Fruit fly (Drosophila melanogaster): ENCODE measurements around the gene Ca-beta.

Ca-beta gene

dm6 chr2L:11208563-11209344 is 5.4 kb upstream of the Ca-beta start (continued):
- no peak for TF ChIP-seq CG13894 (tag; optimal IDR thresholded peaks at IDR 0.05)
- TF ChIP-seq amos (GFP tag; IDR thresholded peaks at IDR 0.05; ENCODE audit: partially characterized antibody), result no peak
- TF ChIP-seq zfh1 (GFP tag; IDR thresholded peaks at IDR 0.05), result peak; percentile 72
- no peak for TF ChIP-seq CG6654 (GFP tag; optimal IDR thresholded peaks at IDR 0.05)
- 0 out of 2 replicates have a peak, but pooled peaks have one; percentile 25 for TF ChIP-seq ap (GFP tag; IDR thresholded peaks at IDR 0.05)
- no peak for TF ChIP-seq HLHmδ (GFP tag; optimal IDR thresholded peaks at IDR 0.05)
- TF ChIP-seq Antp (GFP tag; optimal IDR thresholded peaks at IDR 0.05), result no peak
- TF ChIP-seq zfh2 (GFP tag; optimal IDR thresholded peaks at IDR 0.05), result no peak
- TF ChIP-seq dmrt11E (tag; optimal IDR thresholded peaks at IDR 0.05), result peak; percentile 87
- TF ChIP-seq MESR4 (GFP tag; optimal IDR thresholded peaks at IDR 0.05), result no peak
- TF ChIP-seq CG17612 (GFP tag; IDR thresholded peaks at IDR 0.05), result no peak
- peak; percentile 85 for TF ChIP-seq sim (GFP tag; IDR thresholded peaks at IDR 0.05)
- no peak for TF ChIP-seq B-H2 (GFP tag; optimal IDR thresholded peaks at IDR 0.05)
- TF ChIP-seq Fer3 (tag; optimal IDR thresholded peaks at IDR 0.05), result no peak
- no peak for TF ChIP-seq CG2120 (GFP tag; optimal IDR thresholded peaks at IDR 0.05)
- TF ChIP-seq BEAF-32 (GFP tag; optimal IDR thresholded peaks at IDR 0.05), result no peak
- TF ChIP-seq mld (GFP tag; IDR thresholded peaks at IDR 0.05; ENCODE audit: partially characterized antibody), result no peak
- TF ChIP-seq da (GFP tag; optimal IDR thresholded peaks at IDR 0.05), result no peak
- no peak for TF ChIP-seq lbe (GFP tag; optimal IDR thresholded peaks at IDR 0.05)
- no peak for TF ChIP-seq CG6175 (GFP tag; IDR thresholded peaks at IDR 0.05)
- TF ChIP-seq inv (GFP tag; IDR thresholded peaks at IDR 0.05; ENCODE audit: partially characterized antibody), result no peak
- TF ChIP-seq Tbp (GFP tag; optimal IDR thresholded peaks at IDR 0.05), result no peak
- no peak for TF ChIP-seq CkIIα-i1 (GFP tag; IDR thresholded peaks at IDR 0.05)
- no peak for TF ChIP-seq CG8281 (tag; optimal IDR thresholded peaks at IDR 0.05)
- TF ChIP-seq CG13624 (GFP tag; optimal IDR thresholded peaks at IDR 0.05), result no peak
- TF ChIP-seq MTF-1 (GFP tag; optimal IDR thresholded peaks at IDR 0.05; ENCODE audit: borderline replicate concordance), result no peak
- peak; percentile 56 for TF ChIP-seq tap (tag; optimal IDR thresholded peaks at IDR 0.05)
- TF ChIP-seq stc (GFP tag; IDR thresholded peaks at IDR 0.05), result 0 out of 2 replicates have a peak, but pooled peaks have one; percentile 6
- TF ChIP-seq cg (GFP tag; optimal IDR thresholded peaks at IDR 0.05), result peak; percentile 22
- no peak for TF ChIP-seq Bdp1 (GFP tag; optimal IDR thresholded peaks at IDR 0.05)
- peak; percentile 35; the same call in 1 of the 2 replicates for TF ChIP-seq ranshi (GFP tag; IDR thresholded peaks at IDR 0.05)
- TF ChIP-seq sens (GFP tag), result peak; percentile 97
- no peak for TF ChIP-seq Vsx1 (GFP tag; optimal IDR thresholded peaks at IDR 0.05)
- no peak for TF ChIP-seq sqz (GFP tag; optimal IDR thresholded peaks at IDR 0.05)
- no peak for TF ChIP-seq CG6813 (GFP tag; optimal IDR thresholded peaks at IDR 0.05)
- no peak for TF ChIP-seq CG6854 (GFP tag; optimal IDR thresholded peaks at IDR 0.05)
- TF ChIP-seq Usf (GFP tag; optimal IDR thresholded peaks at IDR 0.05), result no peak
- peak; percentile 28 for TF ChIP-seq CG13123 (GFP tag; optimal IDR thresholded peaks at IDR 0.05)
- no peak for TF ChIP-seq mam (GFP tag; optimal IDR thresholded peaks at IDR 0.05)
- TF ChIP-seq kah (GFP tag; optimal IDR thresholded peaks at IDR 0.05), result no peak
- TF ChIP-seq Hr51 (GFP tag; optimal IDR thresholded peaks at IDR 0.05), result peak in 1 of 2 experiments; percentile 58
- no peak for TF ChIP-seq Lpt (GFP tag; optimal IDR thresholded peaks at IDR 0.05)
- peak; percentile 85 for TF ChIP-seq Ssrp (tag; optimal IDR thresholded peaks at IDR 0.05)
- peak; percentile 58 for TF ChIP-seq run (tag; optimal IDR thresholded peaks at IDR 0.05)
- no peak for TF ChIP-seq zen (tag; optimal IDR thresholded peaks at IDR 0.05)
- TF ChIP-seq CG12299 (tag; optimal IDR thresholded peaks at IDR 0.05), result peak; percentile 33
- TF ChIP-seq en (GFP tag; optimal IDR thresholded peaks at IDR 0.05), result no peak
- no peak for TF ChIP-seq Dll (GFP tag; IDR thresholded peaks at IDR 0.05; ENCODE audit: partially characterized antibody)
- TF ChIP-seq CG12942 (GFP tag; optimal IDR thresholded peaks at IDR 0.05), result peak; percentile 39
